Fruit fly (Drosophila melanogaster) S2 (cell line): Measurements from ENCODE around the gene Mnn1.

ENCODE experiments used
- CG8478 ChIP-seq: fragments of >200 bp; optimal IDR thresholded peaks from 2 replicates; lab custom pipeline; 2018
- CTCF ChIP-seq, 2 experiments: fragments of >200 bp; optimal IDR thresholded peaks; 2 replicates each; lab custom pipeline; 2018

Mnn1 gene

DNA sequence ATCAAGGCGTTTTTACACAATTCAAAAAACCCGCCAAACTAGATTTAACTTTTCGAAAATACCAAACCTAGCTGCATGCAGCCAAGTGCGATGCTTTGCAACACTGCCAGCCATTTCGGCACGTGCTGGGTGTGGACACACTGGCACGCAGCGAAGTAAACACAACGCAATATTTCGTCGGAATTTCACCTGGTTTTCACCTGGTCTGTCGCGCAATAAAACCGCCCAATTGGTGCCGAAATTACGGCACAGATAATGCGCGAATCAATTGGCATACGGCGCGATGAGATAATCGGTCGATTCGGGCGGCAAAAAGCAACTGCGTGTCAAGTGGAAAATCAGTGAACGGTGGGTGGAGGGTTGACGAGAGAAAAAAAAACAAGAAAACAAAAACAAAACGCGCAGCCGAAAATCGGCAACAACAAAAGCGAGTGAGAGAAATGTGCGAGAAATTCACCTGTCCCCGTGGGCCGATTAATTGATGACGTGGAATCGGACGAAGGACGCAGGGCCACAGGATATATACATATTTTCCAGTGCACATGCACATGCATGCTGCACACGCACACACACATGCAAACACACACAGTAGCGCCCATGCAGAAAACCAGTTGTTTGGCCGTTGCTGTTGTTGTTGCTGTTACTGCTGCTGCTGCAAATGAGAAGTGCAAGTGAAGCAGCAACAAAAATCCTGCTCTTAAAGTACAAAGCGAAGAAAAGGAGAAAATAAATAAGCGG, at the start of gene Mnn1:
Gene Mnn1, plus strand, starts transcription at position 113 of the 738 bp plus-strand sequence.
- TF ChIP-seq CTCF (optimal IDR thresholded peaks at IDR 0.05; lab: Kevin White, UChicago): peak; percentile 3 to 29
- no peak for TF ChIP-seq CG8478 (lab: Kevin White, UChicago)

DNA sequence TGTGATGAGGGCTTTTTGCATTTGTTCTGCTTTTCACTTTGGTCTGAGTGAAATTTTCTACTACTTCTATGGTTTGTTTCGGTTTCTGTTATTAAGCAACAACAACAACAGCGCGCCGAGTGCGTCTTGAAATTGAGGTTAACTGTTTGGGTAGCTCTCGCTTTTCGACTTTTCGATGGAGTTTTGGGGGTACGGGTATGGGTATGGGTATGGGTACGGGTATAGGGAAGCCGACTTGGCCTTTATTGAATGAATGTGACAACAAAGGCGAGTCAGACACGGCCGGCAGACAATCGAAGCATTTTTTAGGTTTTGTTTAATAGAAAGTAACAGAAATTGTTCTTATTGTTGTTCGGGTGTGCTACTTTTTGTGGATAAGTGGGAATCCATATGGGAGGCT, 48.5 kb upstream of the Mnn1 start:
- TF ChIP-seq CG8478 (lab: Kevin White, UChicago) (no peak), CTCF (optimal IDR thresholded peaks at IDR 0.05; lab: Kevin White, UChicago) (no peak)

DNA sequence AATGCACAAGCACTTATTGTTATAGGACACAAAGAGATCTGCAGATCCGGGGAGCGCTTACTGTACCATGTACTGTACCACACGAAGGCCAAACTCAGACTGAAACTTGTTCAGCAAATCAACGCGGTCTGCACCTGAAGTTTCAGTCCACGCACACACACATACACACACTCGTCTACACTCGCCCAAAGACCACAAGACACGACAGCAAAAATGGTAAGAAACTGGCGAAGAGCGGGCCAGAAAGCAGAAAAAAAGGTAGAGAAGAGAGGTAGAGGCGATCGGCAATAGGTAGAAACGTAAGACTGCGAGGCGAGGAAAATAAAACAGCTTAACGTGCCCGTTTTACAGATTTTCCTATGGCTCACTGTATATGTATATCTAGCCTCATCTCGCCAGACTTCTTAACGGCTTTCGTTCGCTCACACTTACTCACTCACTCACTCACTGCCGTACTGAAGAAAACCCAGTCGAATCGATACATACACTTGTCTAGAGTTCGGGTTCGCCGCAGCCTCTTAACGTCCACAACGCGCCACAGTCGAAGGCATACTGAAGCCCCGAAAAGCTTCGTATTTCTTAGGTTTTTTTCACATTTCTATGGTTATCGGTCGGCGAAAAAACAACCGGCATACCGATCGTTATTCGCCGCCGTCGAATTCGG, 46.2 kb upstream of the Mnn1 start, which contains the start of gene uif:
Gene uif, minus strand, starts transcription at position 553 of the 664 bp plus-strand sequence.
- TF ChIP-seq CTCF (optimal IDR thresholded peaks at IDR 0.05; lab: Kevin White, UChicago) (no peak), CG8478 (lab: Kevin White, UChicago) (no peak)

- TF ChIP-seq CG8478 (lab: Kevin White, UChicago): no peak
These were observed 45.6 kb upstream of the Mnn1 start for dm6 chr2L:7010513-7010912.

DNA sequence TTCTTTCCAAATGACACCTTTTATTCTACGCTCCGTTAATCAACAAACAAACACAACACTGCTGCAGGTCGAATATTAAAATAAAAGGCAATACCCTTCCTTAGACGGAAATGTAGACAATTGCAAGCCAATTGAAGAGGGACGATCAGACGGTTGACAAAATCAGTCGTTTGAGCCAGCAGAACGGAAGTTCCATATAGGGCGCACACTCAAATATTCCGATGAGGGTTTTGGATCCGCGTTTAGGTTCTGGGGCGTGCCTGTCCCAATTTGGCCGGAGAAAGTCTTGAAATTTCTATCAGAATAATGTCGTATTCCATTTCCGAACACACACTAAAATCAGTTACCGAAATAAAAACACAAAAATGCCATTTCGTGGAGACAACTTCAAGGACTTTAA, 44.1 kb upstream of the Mnn1 start, which contains the start of gene CG43321:
Gene CG43321, plus strand, starts transcription at position 301 of the 400 bp plus-strand sequence.
- no peak for TF ChIP-seq CG8478 (lab: Kevin White, UChicago)
- TF ChIP-seq CTCF (optimal IDR thresholded peaks at IDR 0.05; lab: Kevin White, UChicago): no peak

DNA sequence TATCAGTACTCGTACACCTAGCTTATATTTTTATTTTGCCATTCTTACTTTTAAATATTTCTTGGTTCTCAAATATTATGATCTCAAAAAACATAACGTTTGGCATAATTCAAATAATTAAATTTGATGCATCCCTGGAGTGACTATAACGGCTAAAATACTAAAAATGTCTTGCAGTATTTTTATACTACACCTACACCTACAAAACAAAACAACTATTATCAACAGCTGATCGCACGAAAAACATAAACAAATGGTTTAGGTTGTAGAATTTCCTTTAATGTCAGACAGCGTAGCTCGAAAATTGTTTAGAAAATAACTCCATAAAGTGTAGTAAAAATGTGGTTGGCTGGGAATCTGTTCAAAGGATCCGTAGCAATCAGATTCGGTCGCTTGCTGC, 42.9 kb upstream of the Mnn1 start, which contains the start of gene CG43322:
Gene CG43322, plus strand, starts transcription at position 240 of the 400 bp plus-strand sequence.
- TF ChIP-seq CG8478 (lab: Kevin White, UChicago) (no peak), CTCF (optimal IDR thresholded peaks at IDR 0.05; lab: Kevin White, UChicago) (no peak)

DNA sequence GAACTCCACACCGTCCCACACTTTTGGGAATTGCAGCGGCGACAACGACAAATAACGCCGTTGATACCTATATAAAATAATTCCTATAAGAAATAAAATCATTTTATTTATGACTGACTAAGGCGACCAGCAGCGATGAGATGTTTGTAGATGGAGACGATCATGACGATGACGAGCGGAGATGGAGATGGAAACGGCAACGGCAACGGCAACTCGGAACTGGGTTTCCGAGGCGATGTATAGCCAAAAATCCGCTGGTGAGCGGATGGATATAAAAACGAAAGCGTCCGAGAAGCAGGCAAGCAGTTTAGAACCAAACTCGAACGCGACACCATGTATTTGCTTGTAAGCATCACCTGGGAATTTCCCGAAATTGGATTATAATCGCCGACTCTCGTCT, 34.7 kb upstream of the Mnn1 start, which contains the start of gene Pcp:
Gene Pcp, plus strand, starts transcription at position 301 of the 400 bp plus-strand sequence.
- TF ChIP-seq CG8478 (lab: Kevin White, UChicago): no peak
- no peak for TF ChIP-seq CTCF (optimal IDR thresholded peaks at IDR 0.05; lab: Kevin White, UChicago)

- TF ChIP-seq CG8478 (lab: Kevin White, UChicago): no peak
- no peak for TF ChIP-seq CTCF (optimal IDR thresholded peaks at IDR 0.05; lab: Kevin White, UChicago)
These were observed 32.4 kb upstream of the Mnn1 start, which contains the start of gene Gart for dm6 chr2L:7023614-7024259. Gene Gart, minus strand, starts transcription at chr2L:7023898.

DNA sequence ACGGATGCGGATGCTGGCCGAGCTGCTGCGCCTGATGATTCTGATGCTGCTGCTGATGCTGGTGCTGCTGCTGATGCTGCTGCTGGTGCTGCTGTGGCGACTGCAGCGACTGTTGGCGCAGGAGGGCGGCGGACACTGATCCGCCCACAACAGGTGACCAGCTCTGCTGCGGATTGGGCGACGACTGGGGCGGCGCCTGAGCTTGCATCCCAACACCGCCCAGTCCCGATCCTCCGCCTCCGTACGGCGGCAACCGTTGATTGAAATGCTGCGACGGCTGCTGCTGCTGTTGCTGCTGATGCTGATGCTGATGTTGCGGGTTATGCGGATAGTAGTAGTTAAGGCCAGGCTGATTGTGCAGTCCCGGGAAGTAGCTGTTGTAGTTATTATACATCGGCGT, 30.9 kb upstream of the Mnn1 start:
- TF ChIP-seq CTCF (optimal IDR thresholded peaks at IDR 0.05; lab: Kevin White, UChicago) (no peak), CG8478 (lab: Kevin White, UChicago) (no peak)

DNA sequence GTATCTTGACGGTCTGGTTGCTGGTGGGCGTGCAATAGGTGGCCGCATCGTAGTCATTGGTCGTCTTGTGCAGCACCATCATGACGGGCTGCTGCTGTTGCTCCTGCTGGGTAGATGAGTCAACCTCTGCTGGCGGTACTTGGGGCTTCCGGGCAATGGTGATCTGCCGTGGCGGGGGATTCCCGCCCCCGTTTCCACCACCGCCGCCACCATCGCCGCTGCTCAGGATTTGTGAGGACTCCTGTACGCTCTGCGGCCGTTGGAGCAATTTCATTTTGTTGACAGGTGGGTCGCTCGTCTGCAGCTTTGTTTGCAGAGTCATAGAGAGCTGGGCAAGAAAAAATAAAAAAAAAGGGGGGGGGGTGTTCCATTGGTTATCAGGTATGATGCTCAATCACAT, 29.8 kb upstream of the Mnn1 start:
- no peak for TF ChIP-seq CTCF (optimal IDR thresholded peaks at IDR 0.05; lab: Kevin White, UChicago)
- no peak for TF ChIP-seq CG8478 (lab: Kevin White, UChicago)

DNA sequence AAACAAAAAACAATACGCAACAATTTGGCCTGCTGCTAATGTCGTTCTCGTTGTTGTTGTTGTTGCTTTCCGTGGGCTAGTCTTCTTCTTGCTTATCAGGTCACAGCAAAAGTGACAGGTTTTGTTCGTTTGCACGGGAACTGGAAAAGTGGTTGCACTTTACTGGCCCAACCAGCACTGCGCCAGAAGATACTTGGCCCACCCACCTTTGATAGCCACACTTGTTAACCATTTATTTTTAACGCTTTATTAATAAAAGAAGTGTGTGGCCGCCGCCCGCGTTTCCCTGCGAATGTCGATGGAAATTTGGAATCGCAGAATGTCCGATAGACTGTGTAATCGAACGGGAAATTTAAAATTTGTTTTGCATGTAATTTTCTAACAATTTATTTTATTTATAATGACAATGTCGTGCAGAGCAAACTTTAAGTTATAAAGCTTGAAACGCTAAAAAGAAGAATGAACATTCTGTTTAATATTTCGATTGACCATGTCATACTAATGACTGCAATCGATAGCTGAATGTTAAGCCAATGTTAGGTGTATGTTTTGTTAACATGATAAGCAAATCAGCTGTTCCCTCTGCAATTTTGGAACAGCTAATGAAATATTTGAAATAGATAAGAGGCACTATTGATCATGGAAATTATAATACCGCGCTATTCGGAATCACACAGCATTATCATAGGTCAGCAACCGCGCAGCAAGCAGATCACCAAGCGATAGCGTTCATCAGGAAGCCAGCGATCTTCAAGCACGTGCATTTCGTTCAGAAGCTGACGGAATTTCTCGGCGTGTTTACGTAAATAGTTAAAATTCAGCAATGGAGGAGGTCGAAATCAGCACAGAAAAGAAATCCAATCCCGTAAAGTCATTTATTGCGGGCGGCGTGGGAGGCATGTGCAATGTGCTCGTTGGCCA, 28.9 kb upstream of the Mnn1 start, which contains the start of the genes CG31908 and MME1:
Gene CG31908, minus strand, starts transcription at position 402 of the 921 bp plus-strand sequence.
Gene MME1, plus strand, starts transcription at position 539 of the 921 bp plus-strand sequence.
- TF ChIP-seq CTCF (optimal IDR thresholded peaks at IDR 0.05; lab: Kevin White, UChicago) (no peak), CG8478 (lab: Kevin White, UChicago) (no peak)

DNA sequence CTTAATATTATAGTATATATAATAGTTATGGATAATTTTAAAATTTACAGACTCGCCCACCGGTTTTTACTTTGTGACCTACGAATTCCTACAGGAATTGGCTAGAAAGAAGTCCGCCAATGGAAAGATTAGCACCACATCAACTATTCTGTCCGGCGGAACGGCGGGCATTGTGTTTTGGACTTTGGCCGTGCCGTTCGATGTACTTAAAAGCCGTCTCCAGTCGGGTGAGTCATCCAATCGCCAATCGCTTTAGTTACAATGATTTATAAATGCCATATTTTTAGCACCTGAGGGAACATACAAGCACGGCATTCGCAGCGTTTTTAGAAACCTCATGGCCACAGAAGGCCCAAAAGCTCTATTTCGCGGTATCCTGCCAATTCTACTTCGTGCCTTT, 27.7 kb upstream of the Mnn1 start:
- no peak for TF ChIP-seq CG8478 (lab: Kevin White, UChicago)
- TF ChIP-seq CTCF (optimal IDR thresholded peaks at IDR 0.05; lab: Kevin White, UChicago): no peak

- no peak for TF ChIP-seq CG8478 (lab: Kevin White, UChicago)
- no peak for TF ChIP-seq CTCF (optimal IDR thresholded peaks at IDR 0.05; lab: Kevin White, UChicago)
These were observed 27.1 kb upstream of the Mnn1 start for dm6 chr2L:7028990-7029389.
